Worm (Caenorhabditis elegans) whole organism, young adult: ENCODE measurements around the gene coq-5.
"Not testable (repeated sequence)": the region's sequence is repeated elsewhere in the genome, so short reads cannot be mapped to it uniquely, and the experiment has no call there.

ENCODE experiments used
- B0261.1 ChIP-seq: sonication (generic microtip); optimal IDR thresholded peaks from 2 replicates; lab custom pipeline; 2016; ENCODE audit warnings: mild to moderate bottlenecking, missing genetic modification characterization, moderate library complexity, missing compliant biosample characterization
- F33H1.4 ChIP-seq: fragments of 200-800 bp; sonication (Bioruptor generic); IDR thresholded peaks from 2 replicates; pipeline ENCODE4 v1.3.6; 2022; ENCODE audit warnings: missing genetic modification reagents, missing genetic modification characterization, missing compliant biosample characterization
- F39B2.1 ChIP-seq: fragments of 200-800 bp; sonication (Bioruptor generic); IDR thresholded peaks from 2 replicates; pipeline ENCODE4 v1.3.6; 2022; ENCODE audit warnings: missing genetic modification reagents, missing genetic modification characterization, missing compliant biosample characterization
- F49E8.2 ChIP-seq: sonication (generic microtip); optimal IDR thresholded peaks from 3 replicates; lab custom pipeline; 2017; ENCODE audit warnings: missing genetic modification characterization, mild to moderate bottlenecking, missing compliant biosample characterization, antibody characterized with exemption, moderate library complexity; ENCODE audit not compliant: insufficient read depth
- F57C9.4 ChIP-seq: sonication (generic microtip); optimal IDR thresholded peaks from 2 replicates; lab custom pipeline; 2017; ENCODE audit warnings: mild to moderate bottlenecking, missing genetic modification characterization, missing compliant biosample characterization
- T07F8.4 ChIP-seq: sonication (generic microtip); optimal IDR thresholded peaks from 2 replicates; lab custom pipeline; 2016; ENCODE audit warnings: mild to moderate bottlenecking, missing genetic modification characterization, moderate library complexity, missing compliant biosample characterization
- Y53F4B.3 ChIP-seq: fragments of 200-800 bp; sonication (Bioruptor generic); IDR thresholded peaks from 2 replicates; pipeline ENCODE4 v1.3.6; 2022; ENCODE audit warnings: missing genetic modification reagents, missing genetic modification characterization, missing compliant biosample characterization
- Y53G8AR.9 ChIP-seq: fragments of 200-800 bp; sonication (Bioruptor generic); conservative IDR thresholded peaks from 2 replicates; pipeline ENCODE4 v1.3.6; 2022; ENCODE audit warnings: missing genetic modification reagents, missing genetic modification characterization, missing compliant biosample characterization
- ZK185.1 ChIP-seq: sonication (generic microtip); optimal IDR thresholded peaks from 2 replicates; lab custom pipeline; 2016; ENCODE audit warnings: mild to moderate bottlenecking, missing genetic modification characterization, missing compliant biosample characterization; ENCODE audit not compliant: poor library complexity, severe bottlenecking
- atf-7 ChIP-seq: sonication (generic microtip); optimal IDR thresholded peaks from 2 replicates; lab custom pipeline; 2017; ENCODE audit warnings: mild to moderate bottlenecking, missing genetic modification characterization, missing compliant biosample characterization
- ccch-3 ChIP-seq: fragments of 200-800 bp; sonication (Bioruptor generic); optimal IDR thresholded peaks from 2 replicates; lab custom pipeline; 2018; ENCODE audit warnings: mild to moderate bottlenecking, missing genetic modification characterization, missing compliant biosample characterization
- cebp-1 ChIP-seq, 2 experiments: fragments of 200-800 bp in 1 of 2; sonication (Bioruptor generic) in 1 of 2; sonication (generic microtip) in 1 of 2; IDR thresholded peaks in 1 of 2; optimal IDR thresholded peaks in 1 of 2; 2 replicates each; pipeline versions ENCODE4 v1.3.6 to Lab custom; 2017 to 2022; ENCODE audit warnings: missing compliant biosample characterization in 2 of 2, missing genetic modification characterization in 2 of 2, mild to moderate bottlenecking in 1 of 2, missing genetic modification reagents in 1 of 2, moderate library complexity in 1 of 2
- cebp-2 ChIP-seq: fragments of 200-800 bp; sonication (Bioruptor generic); IDR thresholded peaks from 2 replicates; pipeline ENCODE4 v1.3.6; 2022; ENCODE audit warnings: missing genetic modification characterization, missing compliant biosample characterization
- ceh-79 ChIP-seq: sonication (generic microtip); optimal IDR thresholded peaks from 2 replicates; lab custom pipeline; 2017; ENCODE audit warnings: mild to moderate bottlenecking, missing genetic modification characterization, missing compliant biosample characterization
- ceh-91 ChIP-seq: fragments of 200-800 bp; sonication (Bioruptor generic); IDR thresholded peaks from 2 replicates; pipeline ENCODE4 v1.3.6; 2022; ENCODE audit warnings: missing genetic modification reagents, missing genetic modification characterization, missing compliant biosample characterization
- chd-7 ChIP-seq: sonication (generic microtip); optimal IDR thresholded peaks from 2 replicates; lab custom pipeline; 2016; ENCODE audit warnings: mild to moderate bottlenecking, missing genetic modification characterization, moderate library complexity, missing compliant biosample characterization
- ets-4 ChIP-seq: fragments of 200-800 bp; sonication (Bioruptor generic); optimal IDR thresholded peaks from 2 replicates; lab custom pipeline; 2018; ENCODE audit warnings: mild to moderate bottlenecking, missing genetic modification characterization, missing compliant biosample characterization
- him-1 ChIP-seq: sonication (generic microtip); optimal IDR thresholded peaks from 2 replicates; lab custom pipeline; 2016; ENCODE audit warnings: missing genotype, missing genetic modification reagents, missing genetic modification characterization, missing compliant biosample characterization
- hrde-1 ChIP-seq: sonication (generic microtip); optimal IDR thresholded peaks from 2 replicates; lab custom pipeline; 2016; ENCODE audit warnings: missing genetic modification characterization, mild to moderate bottlenecking, missing compliant biosample characterization, moderate library complexity, missing genotype, missing genetic modification reagents, borderline replicate concordance
- lag-1 ChIP-seq: fragments of 200-800 bp; sonication (Bioruptor generic); IDR thresholded peaks from 2 replicates; pipeline ENCODE4 v1.3.6; 2022; ENCODE audit warnings: missing genetic modification reagents, missing genetic modification characterization, missing compliant biosample characterization
- lin-26 ChIP-seq: fragments of 200-800 bp; sonication (Bioruptor generic); IDR thresholded peaks from 2 replicates; pipeline ENCODE4 v1.3.6; 2022; ENCODE audit warnings: missing genetic modification reagents, missing genetic modification characterization, missing compliant biosample characterization
- madf-3 ChIP-seq: fragments of 200-800 bp; sonication (Bioruptor generic); IDR thresholded peaks from 2 replicates; pipeline ENCODE4 v1.3.6; 2022; ENCODE audit warnings: missing genetic modification reagents, missing genetic modification characterization, missing compliant biosample characterization
- mcd-1 ChIP-seq: fragments of 200-800 bp; sonication (Bioruptor generic); IDR thresholded peaks from 2 replicates; pipeline ENCODE4 v1.3.6; 2022; ENCODE audit warnings: missing genetic modification reagents, missing genetic modification characterization, missing compliant biosample characterization
- mes-4 ChIP-seq: sonication (generic microtip); optimal IDR thresholded peaks from 2 replicates; lab custom pipeline; 2016; ENCODE audit warnings: missing genotype, missing genetic modification characterization, missing compliant biosample characterization
- nfya-2 ChIP-seq: fragments of 200-800 bp; sonication (Bioruptor generic); IDR thresholded peaks from 2 replicates; pipeline ENCODE4 v1.3.6; 2022; ENCODE audit warnings: missing genetic modification reagents, missing genetic modification characterization, missing compliant biosample characterization
- nfyb-1 ChIP-seq: fragments of 200-800 bp; sonication (Bioruptor generic); IDR thresholded peaks from 2 replicates; pipeline ENCODE4 v1.3.6; 2022; ENCODE audit warnings: missing genetic modification reagents, missing genetic modification characterization, missing compliant biosample characterization
- nhr-120 ChIP-seq: fragments of 200-800 bp; sonication (Bioruptor generic); IDR thresholded peaks from 2 replicates; pipeline ENCODE4 v1.3.6; 2022; ENCODE audit warnings: missing genetic modification characterization, missing compliant biosample characterization
- nhr-27 ChIP-seq: fragments of 200-800 bp; sonication (Bioruptor generic); optimal IDR thresholded peaks from 2 replicates; lab custom pipeline; 2018; ENCODE audit warnings: mild to moderate bottlenecking, missing genetic modification characterization, moderate library complexity, missing compliant biosample characterization
- rpc-1 ChIP-seq, 2 experiments: fragments of 150-350 bp in 1 of 2; sonication (generic microtip) in 1 of 2; optimal IDR thresholded peaks; 2 replicates each; lab custom pipeline; 2014 to 2018; ENCODE audit warnings: missing biosample characterization in 1 of 2, missing genetic modification characterization in 1 of 2, missing genetic modification reagents in 1 of 2, missing genotype in 1 of 2
- snpc-1.1 ChIP-seq: sonication (generic microtip); optimal IDR thresholded peaks from 2 replicates; lab custom pipeline; 2017; ENCODE audit warnings: missing genetic modification characterization, mild to moderate bottlenecking, missing compliant biosample characterization, antibody characterized with exemption, moderate library complexity, missing genotype, missing genetic modification reagents; ENCODE audit not compliant: insufficient read depth
- sptf-2 ChIP-seq: fragments of 200-800 bp; sonication (Bioruptor generic); optimal IDR thresholded peaks from 2 replicates; lab custom pipeline; 2018; ENCODE audit warnings: mild to moderate bottlenecking, missing genetic modification characterization, missing compliant biosample characterization
- tbp1 ChIP-seq: fragments of 200-800 bp; sonication (Bioruptor generic); optimal IDR thresholded peaks from 2 replicates; lab custom pipeline; 2018; ENCODE audit warnings: mild to moderate bottlenecking, missing genetic modification characterization, missing compliant biosample characterization
- tbx-9 ChIP-seq: sonication (generic microtip); optimal IDR thresholded peaks from 2 replicates; lab custom pipeline; 2016; ENCODE audit warnings: borderline replicate concordance, missing genetic modification characterization, inconsistent platforms, missing compliant biosample characterization
- unc-62 ChIP-seq: fragments of 150-350 bp; optimal IDR thresholded peaks from 2 replicates; lab custom pipeline; 2014; ENCODE audit warnings: missing biosample characterization, missing genetic modification reagents, missing genetic modification characterization
- zim-3 ChIP-seq: sonication (generic microtip); optimal IDR thresholded peaks from 2 replicates; lab custom pipeline; 2017; ENCODE audit warnings: mild to moderate bottlenecking, missing genetic modification characterization, moderate library complexity, missing compliant biosample characterization
- ztf-25 ChIP-seq: fragments of 200-800 bp; sonication (Bioruptor generic); IDR thresholded peaks from 2 replicates; pipeline ENCODE4 v1.3.6; 2022; ENCODE audit warnings: missing genetic modification reagents, missing genetic modification characterization, missing compliant biosample characterization
- ztf-28 ChIP-seq: fragments of 200-800 bp; sonication (Bioruptor generic); IDR thresholded peaks from 2 replicates; pipeline ENCODE4 v1.3.6; 2022; ENCODE audit warnings: missing genetic modification reagents, missing genetic modification characterization, missing compliant biosample characterization
- ztf-3 ChIP-seq: fragments of 200-800 bp; sonication (Bioruptor generic); optimal IDR thresholded peaks from 2 replicates; lab custom pipeline; 2018; ENCODE audit warnings: mild to moderate bottlenecking, missing genetic modification characterization, missing compliant biosample characterization
- ztf-6 ChIP-seq: fragments of 200-800 bp; sonication (Bioruptor generic); IDR thresholded peaks from 2 replicates; pipeline ENCODE4 v1.3.6; 2022; ENCODE audit warnings: missing genetic modification reagents, missing genetic modification characterization, missing compliant biosample characterization

The coq-5 gene

DNA sequence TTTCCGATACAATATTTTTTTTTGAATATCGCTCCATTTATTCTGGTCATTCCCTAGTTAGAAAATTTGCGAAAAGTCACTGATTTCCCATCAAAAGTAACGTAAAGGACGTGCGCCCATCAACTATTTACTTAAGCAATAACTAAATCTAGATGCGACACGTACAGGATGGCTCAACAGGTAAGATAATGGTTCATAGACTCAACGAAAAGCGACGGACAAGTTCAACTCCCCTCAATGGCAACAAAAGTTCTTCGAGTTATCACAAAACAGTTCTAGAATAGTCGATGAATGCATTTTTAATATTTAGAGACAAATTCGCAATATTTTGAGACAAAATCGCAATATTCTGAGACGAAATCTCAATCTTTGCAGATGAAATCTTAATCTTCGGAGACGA lies 37.1 kb downstream of the coq-5 start:
- TF ChIP-seq lin-26 (peak; percentile 74; the same call in 1 of the 2 replicates), tbp1 (GFP tag; lab: Kevin White, UChicago) (peak; percentile 39), rpc-1 (tag; optimal IDR thresholded peaks at IDR 0.05; lab: Kevin White, UChicago) (peak; percentile 44), B0261.1 (tag; lab: Kevin White, UChicago) (peak; percentile 43)
- TF ChIP-seq rpc-1 (optimal IDR thresholded peaks at IDR 0.05; lab: Kevin White, UChicago), result not testable (repeated sequence)

DNA sequence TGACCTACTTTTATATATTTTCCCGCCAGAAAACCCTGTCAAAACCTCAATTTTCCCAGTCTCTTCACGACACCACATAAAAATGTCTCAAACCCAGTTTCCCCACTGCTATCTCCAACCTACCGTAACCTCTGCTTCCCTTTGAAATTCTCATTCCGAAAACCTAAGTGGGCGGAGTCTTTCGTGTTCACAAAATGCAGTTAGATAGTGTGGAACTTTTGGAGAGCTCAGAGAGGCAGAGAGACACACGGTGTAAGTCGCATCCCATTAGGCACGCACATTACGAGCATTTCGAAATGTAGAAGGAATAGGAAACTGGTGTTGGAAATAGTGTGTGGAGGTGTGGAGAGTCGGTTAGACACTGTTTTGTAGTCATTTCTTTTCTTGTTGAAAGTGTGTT lies 38.4 kb downstream of the coq-5 start:
- TF ChIP-seq ceh-79 (no peak), F39B2.1 (no peak), chd-7 (no peak), sptf-2 (GFP tag; lab: Kevin White, UChicago) (no peak), unc-62 (GFP tag; lab: Kevin White, UChicago) (no peak), hrde-1 (no peak), snpc-1.1 (tag; lab: Kevin White, UChicago) (no peak), Y53G8AR.9 (no peak), mcd-1 (GFP tag; lab: Robert Waterston, UW) (no peak), ztf-25 (no peak), cebp-2 (GFP tag; lab: Robert Waterston, UW) (no peak), nhr-27 (no peak), ztf-28 (GFP tag; lab: Robert Waterston, UW) (no peak)
- TF ChIP-seq, all 124 proteins: peak for 0

ce11 chrIII:7818965-7819364 lies 39.3 kb downstream of the coq-5 start:
- TF ChIP-seq him-1 (tag; lab: Kevin White, UChicago) (no peak), nhr-120 (GFP tag; lab: Robert Waterston, UW) (no peak), nhr-27 (no peak), rpc-1 (optimal IDR thresholded peaks at IDR 0.05; lab: Kevin White, UChicago) (no peak), rpc-1 (tag; optimal IDR thresholded peaks at IDR 0.05; lab: Kevin White, UChicago) (no peak), ets-4 (GFP tag; lab: Kevin White, UChicago) (no peak), F33H1.4 (GFP tag; lab: Robert Waterston, UW) (no peak), zim-3 (no peak), tbx-9 (tag; lab: Kevin White, UChicago) (no peak), chd-7 (no peak), ZK185.1 (tag; lab: Kevin White, UChicago) (no peak), Y53G8AR.9 (no peak), ztf-3 (GFP tag; lab: Kevin White, UChicago) (no peak), cebp-1 (GFP tag; IDR thresholded peaks at IDR 0.05; lab: Robert Waterston, UW) (no peak), cebp-1 (tag; optimal IDR thresholded peaks at IDR 0.05; lab: Kevin White, UChicago) (no peak), madf-3 (GFP tag; lab: Robert Waterston, UW) (no peak), mes-4 (tag; lab: Kevin White, UChicago) (no peak), T07F8.4 (tag; lab: Kevin White, UChicago) (no peak), Y53F4B.3 (no peak)
- TF ChIP-seq, all 124 proteins: peak for 0

DNA sequence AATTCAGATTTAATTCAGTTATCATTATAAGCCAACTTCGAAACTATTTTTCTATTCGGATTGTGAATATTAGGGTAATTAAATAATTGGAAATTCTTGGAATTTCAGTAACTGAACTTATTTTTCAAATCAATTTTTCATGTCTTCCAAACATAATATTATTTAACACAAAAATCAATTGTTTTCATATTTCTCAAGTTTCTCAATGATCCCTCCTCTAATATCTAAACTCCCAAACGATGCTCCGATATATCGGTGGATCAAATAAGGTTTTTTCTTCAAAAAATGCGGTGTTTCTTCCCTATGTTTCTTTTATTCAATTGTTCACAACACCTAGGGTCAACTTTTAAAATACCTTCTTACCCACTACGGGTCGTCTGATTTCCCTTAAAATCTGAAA lies 41.8 kb downstream of the coq-5 start:
- TF ChIP-seq lag-1 (GFP tag; lab: Robert Waterston, UW), result no peak
- no peak for TF ChIP-seq lin-26
- no peak for TF ChIP-seq nfya-2
- TF ChIP-seq atf-7, result no peak
- TF ChIP-seq ceh-91 (GFP tag; lab: Robert Waterston, UW), result no peak
- no peak for TF ChIP-seq F57C9.4
- TF ChIP-seq nfyb-1, result no peak
- TF ChIP-seq ets-4 (GFP tag; lab: Kevin White, UChicago), result no peak
- no peak for TF ChIP-seq F49E8.2
- TF ChIP-seq ccch-3 (GFP tag; lab: Kevin White, UChicago), result no peak
- TF ChIP-seq nhr-27, result no peak
- TF ChIP-seq ztf-6, result no peak
